Worm (Caenorhabditis elegans): ENCODE measurements around the gene B0024.4.

DNA sequence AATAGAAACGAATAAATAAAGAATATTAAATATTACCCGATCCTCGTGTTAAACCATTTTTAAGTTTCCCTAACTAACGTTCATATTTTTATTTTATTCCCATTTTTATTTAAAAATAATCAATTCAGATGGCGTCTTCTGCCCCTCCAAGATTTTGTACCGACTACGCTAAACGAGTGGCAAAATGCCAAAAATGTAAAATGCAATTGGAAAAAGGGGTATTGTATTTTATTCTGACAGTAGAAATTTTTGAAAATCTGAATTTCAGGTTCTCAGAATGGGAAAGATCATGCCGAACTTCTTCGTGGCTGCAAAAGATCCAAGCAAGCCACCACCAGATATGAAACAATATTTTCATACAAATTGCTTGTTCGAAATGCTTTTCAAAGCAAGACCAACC lies 45.7 kb downstream of the B0024.4 start, which contains the start of gene K07C5.3:
- no peak for TF ChIP-seq nhr-28 (tag; optimal IDR thresholded peaks at IDR 0.05)
- no peak for TF ChIP-seq pha-4 (tag; optimal IDR thresholded peaks at IDR 0.05)
- TF ChIP-seq elt-3 (tag; optimal IDR thresholded peaks at IDR 0.05), result no peak
- TF ChIP-seq mab-5 (tag; optimal IDR thresholded peaks at IDR 0.05), result no peak
- TF ChIP-seq snpc-4 (tag; optimal IDR thresholded peaks at IDR 0.05), result no peak
- TF ChIP-seq nhr-76 (tag; optimal IDR thresholded peaks at IDR 0.05), result no peak
- no peak for TF ChIP-seq ceh-83 (GFP tag; optimal IDR thresholded peaks at IDR 0.05)
- TF ChIP-seq lin-13 (tag; optimal IDR thresholded peaks at IDR 0.05), result no peak
- no peak for TF ChIP-seq sptf-1 (tag; optimal IDR thresholded peaks at IDR 0.05)
- no peak for TF ChIP-seq ztf-11 (tag; optimal IDR thresholded peaks at IDR 0.05)
- TF ChIP-seq mep-1 (tag; optimal IDR thresholded peaks at IDR 0.05), result no peak
- TF ChIP-seq unc-62 (GFP tag; optimal IDR thresholded peaks at IDR 0.05), result no peak

Measured in whole organism, mixed stage, embryonic.